Worm (Caenorhabditis elegans): ENCODE results near the gene C33D9.13.

Gene C33D9.13

ce11 chrIV:8798255-8798654, 13.2 kb upstream of the C33D9.13 start, which contains the start of gene clec-182:
TSS of gene clec-182 (minus strand) at chrIV:8798355.
- TF ChIP-seq ztf-4 (tag; optimal IDR thresholded peaks at IDR 0.05), result no peak
- no peak for TF ChIP-seq pqm-1 (tag; optimal IDR thresholded peaks at IDR 0.05)
- TF ChIP-seq mdl-1 (tag; optimal IDR thresholded peaks at IDR 0.05), result no peak
- no peak for TF ChIP-seq aly-2 (tag; optimal IDR thresholded peaks at IDR 0.05)
- TF ChIP-seq mml-1 (tag; optimal IDR thresholded peaks at IDR 0.05), result no peak
- no peak for TF ChIP-seq ztf-11 (tag; optimal IDR thresholded peaks at IDR 0.05)
- no peak for TF ChIP-seq hmg-11 (tag; optimal IDR thresholded peaks at IDR 0.05)
- TF ChIP-seq snpc-4 (tag; optimal IDR thresholded peaks at IDR 0.05), result no peak
- no peak for TF ChIP-seq pha-4 (tag; optimal IDR thresholded peaks at IDR 0.05)
- no peak for TF ChIP-seq nhr-76 (tag; optimal IDR thresholded peaks at IDR 0.05)
- no peak for TF ChIP-seq tbx-2 (tag; optimal IDR thresholded peaks at IDR 0.05)
- no peak for TF ChIP-seq fkh-10 (GFP tag; optimal IDR thresholded peaks at IDR 0.05)
- TF ChIP-seq nhr-28 (tag; optimal IDR thresholded peaks at IDR 0.05), result no peak
- TF ChIP-seq fkh-2 (tag; optimal IDR thresholded peaks at IDR 0.05), result no peak
- TF ChIP-seq elt-1 (tag; optimal IDR thresholded peaks at IDR 0.05), result no peak
- no peak for TF ChIP-seq elt-2 (tag; optimal IDR thresholded peaks at IDR 0.05)

ce11 chrIV:8796246-8796645, 11.2 kb upstream of the C33D9.13 start:
- TF ChIP-seq ama-1 (optimal IDR thresholded peaks at IDR 0.05), result no peak
- peak; percentile 26 for TF ChIP-seq hmg-11 (tag; optimal IDR thresholded peaks at IDR 0.05)
- TF ChIP-seq fos-1 (tag; optimal IDR thresholded peaks at IDR 0.05), result no peak
- no peak for TF ChIP-seq ceh-16 (tag; optimal IDR thresholded peaks at IDR 0.05)
- peak; percentile 68 for TF ChIP-seq fkh-10 (GFP tag; optimal IDR thresholded peaks at IDR 0.05)
- TF ChIP-seq lin-39 (tag; optimal IDR thresholded peaks at IDR 0.05), result peak; percentile 64
- TF ChIP-seq skn-1 (tag; optimal IDR thresholded peaks at IDR 0.05), result no peak
- TF ChIP-seq fkh-2 (tag; optimal IDR thresholded peaks at IDR 0.05), result no peak
- no peak for TF ChIP-seq eor-1 (tag; optimal IDR thresholded peaks at IDR 0.05)
- TF ChIP-seq nfya-1 (tag; optimal IDR thresholded peaks at IDR 0.05; ENCODE audit: insufficient read depth), result peak; percentile 66
- no peak for TF ChIP-seq mdl-1 (tag; optimal IDR thresholded peaks at IDR 0.05)
- TF ChIP-seq nhr-67 (tag; optimal IDR thresholded peaks at IDR 0.05), result no peak
- peak; percentile 41 for TF ChIP-seq snpc-4 (tag; optimal IDR thresholded peaks at IDR 0.05)

ce11 chrIV:8794895-8795665, 10.0 kb upstream of the C33D9.13 start:
- TF ChIP-seq tbx-2 (tag; optimal IDR thresholded peaks at IDR 0.05) (peak; percentile 71), egl-27 (tag; optimal IDR thresholded peaks at IDR 0.05) (peak; percentile 53), pha-4 (tag; optimal IDR thresholded peaks at IDR 0.05) (peak; percentile 68), nhr-237 (tag; optimal IDR thresholded peaks at IDR 0.05) (no peak), elt-2 (tag; optimal IDR thresholded peaks at IDR 0.05) (peak; percentile 97), jun-1 (tag; optimal IDR thresholded peaks at IDR 0.05) (peak; percentile 77), R02D3.7 (tag; optimal IDR thresholded peaks at IDR 0.05) (peak; percentile 46), pqm-1 (tag; optimal IDR thresholded peaks at IDR 0.05) (peak; percentile 56), lin-15B (tag; optimal IDR thresholded peaks at IDR 0.05) (peak; percentile 17), nhr-28 (tag; optimal IDR thresholded peaks at IDR 0.05) (no peak), fkh-2 (tag; optimal IDR thresholded peaks at IDR 0.05) (no peak), ceh-28 (tag; optimal IDR thresholded peaks at IDR 0.05) (peak; percentile 57), nhr-43 (tag; optimal IDR thresholded peaks at IDR 0.05; ENCODE audit: poor library complexity, severe bottlenecking) (peak; percentile 62), ztf-11 (tag; optimal IDR thresholded peaks at IDR 0.05) (no peak), egl-5 (tag; optimal IDR thresholded peaks at IDR 0.05) (no peak), nhr-25 (tag; optimal IDR thresholded peaks at IDR 0.05) (peak; percentile 88), unc-39 (tag; optimal IDR thresholded peaks at IDR 0.05) (no peak), nhr-76 (tag; optimal IDR thresholded peaks at IDR 0.05) (no peak), fkh-10 (GFP tag; optimal IDR thresholded peaks at IDR 0.05) (peak; percentile 90), nfya-1 (tag; optimal IDR thresholded peaks at IDR 0.05; ENCODE audit: insufficient read depth) (peak; percentile 81), daf-12 (tag; optimal IDR thresholded peaks at IDR 0.05) (peak; percentile 7), ama-1 (optimal IDR thresholded peaks at IDR 0.05) (no peak), ceh-82 (tag; optimal IDR thresholded peaks at IDR 0.05) (peak; percentile 49), lin-39 (tag; optimal IDR thresholded peaks at IDR 0.05) (peak; percentile 79), nhr-11 (tag; optimal IDR thresholded peaks at IDR 0.05) (no peak), ceh-9 (tag; optimal IDR thresholded peaks at IDR 0.05) (no peak), unc-62 (GFP tag; optimal IDR thresholded peaks at IDR 0.05) (peak; percentile 80), nhr-12 (tag; optimal IDR thresholded peaks at IDR 0.05) (no peak), elt-1 (tag; optimal IDR thresholded peaks at IDR 0.05) (peak; percentile 65), aly-2 (tag; optimal IDR thresholded peaks at IDR 0.05) (no peak), nhr-23 (tag; optimal IDR thresholded peaks at IDR 0.05) (peak; percentile 83), lsy-12 (tag; optimal IDR thresholded peaks at IDR 0.05) (peak; percentile 82), ceh-16 (tag; optimal IDR thresholded peaks at IDR 0.05) (no peak), sea-2 (GFP tag; optimal IDR thresholded peaks at IDR 0.05) (no peak), ZK546.5 (tag; optimal IDR thresholded peaks at IDR 0.05) (no peak), elt-3 (tag; optimal IDR thresholded peaks at IDR 0.05) (peak in 1 of 3 experiments; percentile 11), fos-1 (tag; optimal IDR thresholded peaks at IDR 0.05) (no peak), eor-1 (tag; optimal IDR thresholded peaks at IDR 0.05) (no peak), skn-1 (tag; optimal IDR thresholded peaks at IDR 0.05) (peak; percentile 12), mml-1 (tag; optimal IDR thresholded peaks at IDR 0.05) (no peak)
